Worm (Caenorhabditis elegans) whole organism, late embryonic: ENCODE results near the gene arx-6.

Experiments
- F13H6.1 ChIP-seq: sonication (generic microtip); optimal IDR thresholded peaks from 2 replicates; lab custom pipeline; 2016; ENCODE audit warnings: missing genetic modification characterization, missing compliant biosample characterization
- dve-1 ChIP-seq: sonication (generic microtip); optimal IDR thresholded peaks from 2 replicates; lab custom pipeline; 2017; ENCODE audit warnings: antibody characterized with exemption, mild to moderate bottlenecking, missing genetic modification characterization, missing compliant biosample characterization
- hlh-6 ChIP-seq: sonication (generic microtip); optimal IDR thresholded peaks from 2 replicates; lab custom pipeline; 2016; ENCODE audit warnings: missing genotype, missing genetic modification characterization, missing compliant biosample characterization
- hlh-8 ChIP-seq: sonication (generic microtip); optimal IDR thresholded peaks from 2 replicates; lab custom pipeline; 2016; ENCODE audit warnings: missing genotype, missing genetic modification characterization, missing compliant biosample characterization
- odd-2 ChIP-seq: sonication (generic microtip); optimal IDR thresholded peaks from 2 replicates; lab custom pipeline; 2017; ENCODE audit warnings: antibody characterized with exemption, mild to moderate bottlenecking, missing genetic modification characterization, missing compliant biosample characterization
- pqm-1 ChIP-seq: sonication (generic microtip); optimal IDR thresholded peaks from 2 replicates; lab custom pipeline; 2016; ENCODE audit warnings: missing genetic modification characterization, missing compliant biosample characterization
- syd-9 ChIP-seq: sonication (generic microtip); optimal IDR thresholded peaks from 2 replicates; lab custom pipeline; 2016; ENCODE audit warnings: mild to moderate bottlenecking, missing genetic modification characterization, moderate library complexity, missing compliant biosample characterization
- unc-55 ChIP-seq: sonication (generic microtip); optimal IDR thresholded peaks from 2 replicates; lab custom pipeline; 2017; ENCODE audit warnings: missing biosample characterization, missing genetic modification reagents, missing genetic modification characterization
- zip-5 ChIP-seq: sonication (generic microtip); optimal IDR thresholded peaks from 2 replicates; lab custom pipeline; 2016; ENCODE audit warnings: missing genetic modification characterization, missing compliant biosample characterization

DNA sequence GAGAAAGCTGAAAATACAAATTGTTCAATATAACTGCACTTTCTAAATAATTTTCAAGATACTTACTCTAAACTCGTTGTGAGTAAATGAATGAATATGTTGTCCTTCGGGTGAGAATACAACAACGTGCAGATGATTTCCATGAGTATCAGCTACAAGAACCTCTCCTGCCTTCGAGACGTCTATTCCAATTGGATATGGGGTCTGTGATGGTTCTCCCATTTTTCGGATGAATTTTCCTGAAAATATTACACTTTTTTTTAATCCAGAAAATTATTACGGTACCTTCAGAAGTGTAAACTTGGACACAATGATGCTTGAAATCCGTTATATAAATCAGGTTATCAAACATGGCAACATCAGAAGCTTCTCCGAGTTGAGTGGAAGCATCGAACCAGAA lies 16.9 kb downstream of the arx-6 start:
- TF ChIP-seq unc-55 (GFP tag; lab: Kevin White, UChicago) (no peak), syd-9 (no peak), dve-1 (tag; lab: Kevin White, UChicago) (no peak), zip-5 (tag; lab: Kevin White, UChicago) (no peak), hlh-6 (no peak), pqm-1 (tag; lab: Kevin White, UChicago) (no peak), hlh-8 (no peak), odd-2 (tag; lab: Kevin White, UChicago) (no peak), F13H6.1 (tag; lab: Kevin White, UChicago) (no peak)
